Worm (Caenorhabditis elegans) whole organism, L4/young adult: ENCODE data around the gene Y25C1A.7.

Source experiments
- W03F9.2 ChIP-seq: fragments of 150-350 bp; optimal IDR thresholded peaks from 2 replicates; lab custom pipeline; 2014; ENCODE audit warnings: missing biosample characterization, missing genetic modification characterization
- dao-5 ChIP-seq: sonication (generic microtip); optimal IDR thresholded peaks from 2 replicates; lab custom pipeline; 2016; ENCODE audit warnings: missing genotype, missing genetic modification characterization, moderate library complexity, missing compliant biosample characterization
- him-1 ChIP-seq: sonication (generic microtip); optimal IDR thresholded peaks from 2 replicates; lab custom pipeline; 2016; ENCODE audit warnings: missing genotype, missing genetic modification reagents, missing genetic modification characterization, missing compliant biosample characterization

Y25C1A.7 gene

ce11 chrII:3096060-3096459, 25.2 kb upstream of the Y25C1A.7 start, which contains the start of gene srg-23:
TSS of gene srg-23 (minus strand) at chrII:3096160.
- TF ChIP-seq him-1 (tag; lab: Kevin White, UChicago) (no peak), W03F9.2 (tag; lab: Kevin White, UChicago) (no peak), dao-5 (no peak)

- TF ChIP-seq W03F9.2 (tag; lab: Kevin White, UChicago), result no peak
- no peak for TF ChIP-seq dao-5
- TF ChIP-seq him-1 (tag; lab: Kevin White, UChicago), result no peak
Observed at ce11 chrII:3093352-3093751, 22.5 kb upstream of the Y25C1A.7 start, which contains the start of gene srg-22. TSS of gene srg-22 (minus strand) at chrII:3093452.

ce11 chrII:3091268-3091667, 20.4 kb upstream of the Y25C1A.7 start, which contains the start of gene srg-21:
TSS of gene srg-21 (minus strand) at chrII:3091368.
- TF ChIP-seq him-1 (tag; lab: Kevin White, UChicago), result no peak
- no peak for TF ChIP-seq W03F9.2 (tag; lab: Kevin White, UChicago)
- no peak for TF ChIP-seq dao-5

ce11 chrII:3087134-3087533, 16.3 kb upstream of the Y25C1A.7 start:
- TF ChIP-seq him-1 (tag; lab: Kevin White, UChicago) (no peak), W03F9.2 (tag; lab: Kevin White, UChicago) (no peak), dao-5 (no peak)

- TF ChIP-seq dao-5, result no peak
- TF ChIP-seq him-1 (tag; lab: Kevin White, UChicago), result no peak
- TF ChIP-seq W03F9.2 (tag; lab: Kevin White, UChicago), result no peak
Observed at ce11 chrII:3078496-3078895, 7.6 kb upstream of the Y25C1A.7 start, which contains the start of gene copb-1. TSS of gene copb-1 (plus strand) at chrII:3078796.

ce11 chrII:3076915-3077314, 6.1 kb upstream of the Y25C1A.7 start, which contains the start of gene Y25C1A.8:
TSS of gene Y25C1A.8 (minus strand) at chrII:3076959.
- peak; percentile 79 for TF ChIP-seq W03F9.2 (tag; lab: Kevin White, UChicago)
- TF ChIP-seq dao-5, result no peak
- TF ChIP-seq him-1 (tag; lab: Kevin White, UChicago), result peak; percentile 70

ce11 chrII:3070182-3070581, 680 bp downstream of the Y25C1A.7 start:
- TF ChIP-seq dao-5 (no peak), W03F9.2 (tag; lab: Kevin White, UChicago) (no peak), him-1 (tag; lab: Kevin White, UChicago) (no peak)

- TF ChIP-seq him-1 (tag; lab: Kevin White, UChicago) (no peak), W03F9.2 (tag; lab: Kevin White, UChicago) (no peak), dao-5 (no peak)
Observed at ce11 chrII:3068646-3069045, 2.2 kb downstream of the Y25C1A.7 start.

- TF ChIP-seq W03F9.2 (tag; lab: Kevin White, UChicago), result no peak
- no peak for TF ChIP-seq him-1 (tag; lab: Kevin White, UChicago)
Observed at ce11 chrII:3067896-3068295, 3.0 kb downstream of the Y25C1A.7 start.

ce11 chrII:3067447-3067846, 3.4 kb downstream of the Y25C1A.7 start:
- no peak for TF ChIP-seq dao-5
- TF ChIP-seq W03F9.2 (tag; lab: Kevin White, UChicago), result no peak
- no peak for TF ChIP-seq him-1 (tag; lab: Kevin White, UChicago)

- TF ChIP-seq W03F9.2 (tag; lab: Kevin White, UChicago), result no peak
- no peak for TF ChIP-seq him-1 (tag; lab: Kevin White, UChicago)
- TF ChIP-seq dao-5, result no peak
Observed at ce11 chrII:3066401-3066800, 4.5 kb downstream of the Y25C1A.7 start.

- TF ChIP-seq W03F9.2 (tag; lab: Kevin White, UChicago), result no peak
- no peak for TF ChIP-seq dao-5
- TF ChIP-seq him-1 (tag; lab: Kevin White, UChicago), result no peak
Observed at ce11 chrII:3065086-3065485, 5.8 kb downstream of the Y25C1A.7 start.

- TF ChIP-seq dao-5 (no peak), him-1 (tag; lab: Kevin White, UChicago) (no peak), W03F9.2 (tag; lab: Kevin White, UChicago) (no peak)
Observed at ce11 chrII:3064631-3065030, 6.2 kb downstream of the Y25C1A.7 start.

- no peak for TF ChIP-seq him-1 (tag; lab: Kevin White, UChicago)
- TF ChIP-seq W03F9.2 (tag; lab: Kevin White, UChicago), result no peak
- TF ChIP-seq dao-5, result no peak
Observed at ce11 chrII:3063984-3064383, 6.9 kb downstream of the Y25C1A.7 start.

ce11 chrII:3063366-3063765, 7.5 kb downstream of the Y25C1A.7 start:
- TF ChIP-seq dao-5, result no peak
- TF ChIP-seq him-1 (tag; lab: Kevin White, UChicago), result no peak
- TF ChIP-seq W03F9.2 (tag; lab: Kevin White, UChicago), result no peak
